Worm (Caenorhabditis elegans): ENCODE data around the gene F16G10.2.

The F16G10.2 gene

DNA sequence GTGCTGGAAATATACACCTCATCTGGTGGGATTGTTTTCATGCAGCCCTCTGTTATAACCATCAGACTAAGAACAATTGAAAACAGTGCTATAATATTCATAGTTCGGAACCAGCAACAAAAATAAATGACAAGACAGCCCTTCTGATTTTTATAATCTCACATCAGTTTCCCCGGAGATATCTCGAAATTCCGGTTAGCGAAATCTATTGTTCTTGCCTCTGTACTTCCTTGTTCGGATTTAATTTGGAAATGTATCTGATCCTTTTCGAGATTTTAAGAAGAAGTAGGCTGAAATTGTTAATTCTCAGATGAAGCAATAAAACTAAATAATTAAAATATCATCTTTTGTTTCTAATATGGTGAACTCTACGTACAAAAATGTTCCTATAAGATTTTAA is 11.4 kb upstream of the F16G10.2 start, which contains the start of gene F43C11.11:
Gene F43C11.11, minus strand, starts transcription at position 101 of the 400 bp plus-strand sequence.
- TF ChIP-seq W03F9.2 (tag; optimal IDR thresholded peaks at IDR 0.05) (no peak), him-1 (tag; optimal IDR thresholded peaks at IDR 0.05) (no peak), dao-5 (tag; optimal IDR thresholded peaks at IDR 0.05) (no peak)

ce11 chrII:2366623-2367365 is 8.3 kb upstream of the F16G10.2 start, which contains the start of the genes F43C11.12 and F16G10.5:
Gene F43C11.12 (minus strand): TSS chrII:2366723.
Gene F16G10.5 (plus strand): TSS chrII:2367315.
- TF ChIP-seq him-1 (tag; optimal IDR thresholded peaks at IDR 0.05) = no peak
- TF ChIP-seq dao-5 (tag; optimal IDR thresholded peaks at IDR 0.05) = no peak
- TF ChIP-seq W03F9.2 (tag; optimal IDR thresholded peaks at IDR 0.05) = no peak

DNA sequence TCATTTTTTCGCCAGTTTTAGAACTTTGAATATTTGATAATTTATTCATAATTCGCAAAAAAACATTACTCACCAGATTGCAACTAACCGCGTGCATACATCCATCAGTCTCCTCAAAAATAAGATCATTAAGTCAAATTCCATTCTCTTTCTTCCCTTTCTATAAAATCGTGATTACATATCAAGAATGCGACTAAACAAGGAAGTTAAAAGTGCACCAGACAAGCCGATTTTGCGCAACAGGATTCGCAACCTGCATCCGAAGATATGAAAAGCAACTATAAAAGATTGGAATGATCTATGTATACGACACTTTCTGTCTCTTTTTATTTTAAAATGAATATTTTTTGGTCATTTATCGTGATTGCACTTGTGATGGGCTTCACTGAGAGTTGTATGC is 6.1 kb upstream of the F16G10.2 start, which contains the start of gene hpo-25:
Gene hpo-25, plus strand, starts transcription at position 301 of the 400 bp plus-strand sequence.
- TF ChIP-seq him-1 (tag; optimal IDR thresholded peaks at IDR 0.05) = no peak

- TF ChIP-seq W03F9.2 (tag; optimal IDR thresholded peaks at IDR 0.05) (no peak), dao-5 (tag; optimal IDR thresholded peaks at IDR 0.05) (no peak), him-1 (tag; optimal IDR thresholded peaks at IDR 0.05) (no peak)
Measured at ce11 chrII:2372090-2372489, 3.0 kb upstream of the F16G10.2 start, which contains the start of gene F16G10.3. Gene F16G10.3 (plus strand): TSS chrII:2372390.

ce11 chrII:2377751-2378150 is 2.7 kb downstream of the F16G10.2 start, which contains the start of gene F16G10.6:
Gene F16G10.6 (minus strand): TSS chrII:2377851.
- TF ChIP-seq dao-5 (tag; optimal IDR thresholded peaks at IDR 0.05) (no peak), W03F9.2 (tag; optimal IDR thresholded peaks at IDR 0.05) (no peak), him-1 (tag; optimal IDR thresholded peaks at IDR 0.05) (no peak)

DNA sequence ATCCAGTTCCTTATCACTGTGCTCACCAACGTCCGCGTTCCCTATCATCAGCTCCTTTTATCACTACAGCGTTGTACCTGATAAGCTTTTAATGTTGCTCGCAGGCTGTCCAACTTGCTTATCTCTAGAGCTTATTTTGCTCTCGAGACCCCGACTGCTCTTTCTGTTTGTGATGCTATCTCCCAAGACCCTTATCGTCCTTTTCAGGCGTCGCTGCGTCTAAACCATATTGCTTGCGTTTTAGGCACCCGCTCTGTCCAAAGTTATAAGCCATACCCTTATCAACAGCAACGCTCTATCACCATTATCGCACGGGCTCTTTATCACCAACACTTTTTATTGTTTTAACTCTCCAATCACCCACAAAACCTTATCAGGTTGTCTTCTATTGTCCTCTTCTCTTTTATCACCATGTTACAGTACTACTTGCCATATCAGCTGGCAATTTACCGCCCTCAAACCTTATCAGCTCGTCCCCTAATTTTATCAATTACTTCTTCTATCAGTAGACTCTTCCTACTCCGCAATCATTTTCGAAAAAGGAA is 3.5 kb downstream of the F16G10.2 start:
- TF ChIP-seq W03F9.2 (tag; optimal IDR thresholded peaks at IDR 0.05) = peak; percentile 18
- no peak for TF ChIP-seq him-1 (tag; optimal IDR thresholded peaks at IDR 0.05)

ce11 chrII:2379673-2380072 is 4.6 kb downstream of the F16G10.2 start:
- no peak for TF ChIP-seq him-1 (tag; optimal IDR thresholded peaks at IDR 0.05)
- no peak for TF ChIP-seq dao-5 (tag; optimal IDR thresholded peaks at IDR 0.05)
- no peak for TF ChIP-seq W03F9.2 (tag; optimal IDR thresholded peaks at IDR 0.05)

DNA sequence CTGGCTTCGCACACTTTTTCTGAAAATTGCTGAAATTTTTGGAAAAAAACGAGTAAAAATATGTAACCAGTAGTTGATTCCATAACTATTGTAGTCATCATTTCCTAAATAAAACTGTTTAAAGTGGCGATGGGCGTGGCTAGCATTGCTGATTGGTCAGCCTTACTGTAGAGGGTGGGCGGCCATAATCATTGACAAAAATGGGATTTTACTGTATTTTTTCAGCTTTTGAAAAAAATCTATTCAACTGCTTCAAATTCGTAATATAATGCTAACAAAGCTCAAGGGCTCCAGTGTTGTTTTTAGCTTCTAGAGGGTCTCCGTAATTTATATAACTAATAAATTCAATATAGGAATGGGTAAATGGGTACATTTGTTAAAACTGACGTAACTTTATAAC is 5.1 kb downstream of the F16G10.2 start, which contains the start of gene F16G10.7:
Gene F16G10.7, minus strand, starts transcription at position 101 of the 400 bp plus-strand sequence.
- no peak for TF ChIP-seq dao-5 (tag; optimal IDR thresholded peaks at IDR 0.05)
- TF ChIP-seq him-1 (tag; optimal IDR thresholded peaks at IDR 0.05) = no peak
- TF ChIP-seq W03F9.2 (tag; optimal IDR thresholded peaks at IDR 0.05) = no peak

- TF ChIP-seq W03F9.2 (tag; optimal IDR thresholded peaks at IDR 0.05) (no peak), dao-5 (tag; optimal IDR thresholded peaks at IDR 0.05) (no peak), him-1 (tag; optimal IDR thresholded peaks at IDR 0.05) (no peak)
Measured at ce11 chrII:2383334-2383733, 8.3 kb downstream of the F16G10.2 start, which contains the start of gene F16G10.8. Gene F16G10.8 (minus strand): TSS chrII:2383434.

ce11 chrII:2385495-2385894 is 10.4 kb downstream of the F16G10.2 start, which contains the start of gene F16G10.9:
Gene F16G10.9 (minus strand): TSS chrII:2385595.
- TF ChIP-seq him-1 (tag; optimal IDR thresholded peaks at IDR 0.05) (no peak), dao-5 (tag; optimal IDR thresholded peaks at IDR 0.05) (no peak), W03F9.2 (tag; optimal IDR thresholded peaks at IDR 0.05) (no peak)

ce11 chrII:2390884-2391283 is 15.8 kb downstream of the F16G10.2 start, which contains the start of gene F16G10.10:
Gene F16G10.10 (minus strand): TSS chrII:2390984.
- TF ChIP-seq W03F9.2 (tag; optimal IDR thresholded peaks at IDR 0.05) = no peak
- TF ChIP-seq dao-5 (tag; optimal IDR thresholded peaks at IDR 0.05) = no peak
- TF ChIP-seq him-1 (tag; optimal IDR thresholded peaks at IDR 0.05) = no peak

- TF ChIP-seq W03F9.2 (tag; optimal IDR thresholded peaks at IDR 0.05) = no peak
- no peak for TF ChIP-seq him-1 (tag; optimal IDR thresholded peaks at IDR 0.05)
- TF ChIP-seq dao-5 (tag; optimal IDR thresholded peaks at IDR 0.05) = no peak
Measured at ce11 chrII:2393821-2394220, 18.7 kb downstream of the F16G10.2 start, which contains the start of gene F16G10.11. Gene F16G10.11 (minus strand): TSS chrII:2393921.

- TF ChIP-seq W03F9.2 (tag; optimal IDR thresholded peaks at IDR 0.05) (no peak), him-1 (tag; optimal IDR thresholded peaks at IDR 0.05) (no peak), dao-5 (tag; optimal IDR thresholded peaks at IDR 0.05) (no peak)
Measured at ce11 chrII:2395864-2396263, 20.8 kb downstream of the F16G10.2 start, which contains the start of gene F16G10.13. Gene F16G10.13 (minus strand): TSS chrII:2395964.

ce11 chrII:2398884-2399283 is 23.8 kb downstream of the F16G10.2 start, which contains the start of gene F16G10.14:
Gene F16G10.14 (minus strand): TSS chrII:2398984.
- TF ChIP-seq dao-5 (tag; optimal IDR thresholded peaks at IDR 0.05) = no peak
- TF ChIP-seq W03F9.2 (tag; optimal IDR thresholded peaks at IDR 0.05) = no peak
- TF ChIP-seq him-1 (tag; optimal IDR thresholded peaks at IDR 0.05) = no peak

All from whole organism, L4/young adult.